Fruit fly (Drosophila melanogaster) whole organism, embryonic: ENCODE measurements around the gene CG3337.

ENCODE experiments used
- Asciz ChIP-seq: fragments of 200-800 bp; sonication (Bioruptor generic); optimal IDR thresholded peaks from 2 replicates; lab custom pipeline; 2017; ENCODE audit warnings: missing biosample characterization, mild to moderate bottlenecking, missing genetic modification characterization, missing genetic modification reagents
- B-H2 ChIP-seq: fragments of 200-800 bp; sonication (Bioruptor generic); optimal IDR thresholded peaks from 2 replicates; lab custom pipeline; 2018; ENCODE audit warnings: missing biosample characterization, mild to moderate bottlenecking, missing genetic modification characterization
- CG12769 ChIP-seq: fragments of 200-800 bp; sonication (Bioruptor generic); optimal IDR thresholded peaks from 2 replicates; lab custom pipeline; 2019; ENCODE audit warnings: missing biosample characterization, mild to moderate bottlenecking, missing genetic modification characterization, moderate library complexity
- CG13775 ChIP-seq: fragments of 200-800 bp; sonication (Bioruptor generic); optimal IDR thresholded peaks from 3 replicates; lab custom pipeline; 2017; ENCODE audit warnings: missing biosample characterization, mild to moderate bottlenecking, missing genetic modification characterization
- CG14860 ChIP-seq: fragments of 200-800 bp; sonication (Bioruptor generic); IDR thresholded peaks from 3 replicates; pipeline ENCODE4 v1.3.6; 2022; ENCODE audit warnings: missing biosample characterization, missing genetic modification characterization; ENCODE audit not compliant: partially characterized antibody
- CG15073 ChIP-seq: fragments of 200-800 bp; sonication (Bioruptor generic); optimal IDR thresholded peaks from 2 replicates; lab custom pipeline; 2016; ENCODE audit warnings: missing biosample characterization, missing genetic modification characterization
- CG15479 ChIP-seq: fragments of 200-800 bp; sonication (Bioruptor generic); optimal IDR thresholded peaks from 3 replicates; lab custom pipeline; 2019; ENCODE audit warnings: missing biosample characterization, mild to moderate bottlenecking, missing genetic modification characterization, moderate library complexity
- CG32772 ChIP-seq: fragments of 200-800 bp; sonication (Bioruptor generic); IDR thresholded peaks from 2 replicates; pipeline ENCODE4 v1.3.6; 2022; ENCODE audit warnings: missing biosample characterization, missing genetic modification characterization
- CG3281 ChIP-seq: fragments of 200-800 bp; sonication (Bioruptor generic); optimal IDR thresholded peaks from 3 replicates; lab custom pipeline; 2017; ENCODE audit warnings: missing biosample characterization, mild to moderate bottlenecking, missing genetic modification characterization
- CG4820 ChIP-seq: fragments of 200-800 bp; sonication (Bioruptor generic); optimal IDR thresholded peaks from 3 replicates; lab custom pipeline; 2016; ENCODE audit warnings: missing biosample characterization, missing genetic modification characterization
- CG7271 ChIP-seq: fragments of 200-800 bp; sonication (Bioruptor generic); optimal IDR thresholded peaks from 2 replicates; lab custom pipeline; 2018; ENCODE audit warnings: missing biosample characterization, mild to moderate bottlenecking, missing genetic modification characterization, moderate library complexity
- CG7745 ChIP-seq: fragments of 200-800 bp; sonication (Bioruptor generic); optimal IDR thresholded peaks from 2 replicates; lab custom pipeline; 2018; ENCODE audit warnings: missing biosample characterization, mild to moderate bottlenecking, missing genetic modification characterization, moderate library complexity
- CG9215 ChIP-seq: fragments of 200-800 bp; sonication (Bioruptor generic); IDR thresholded peaks from 2 replicates; pipeline ENCODE4 v1.3.6; 2022; ENCODE audit warnings: missing biosample characterization, missing genetic modification characterization
- CG9727 ChIP-seq: fragments of 200-800 bp; sonication (Bioruptor generic); optimal IDR thresholded peaks from 3 replicates; lab custom pipeline; 2017; ENCODE audit warnings: missing biosample characterization, mild to moderate bottlenecking, missing genetic modification characterization
- Dek ChIP-seq: fragments of 200-800 bp; sonication (Bioruptor generic); optimal IDR thresholded peaks from 3 replicates; lab custom pipeline; 2019; ENCODE audit warnings: missing biosample characterization, mild to moderate bottlenecking, missing genetic modification characterization, moderate library complexity
- Dref ChIP-seq: fragments of 200-800 bp; sonication (Bioruptor generic); IDR thresholded peaks from 2 replicates; pipeline ENCODE4 v1.3.6; 2022; ENCODE audit warnings: missing biosample characterization, missing genetic modification characterization
- Fer2 ChIP-seq: fragments of 200-800 bp; sonication (Bioruptor generic); optimal IDR thresholded peaks from 2 replicates; lab custom pipeline; 2018; ENCODE audit warnings: missing biosample characterization, mild to moderate bottlenecking, missing genetic modification characterization, moderate library complexity
- Fer3 ChIP-seq: fragments of 200-800 bp; sonication (Bioruptor generic); optimal IDR thresholded peaks from 2 replicates; lab custom pipeline; 2018; ENCODE audit warnings: missing biosample characterization, mild to moderate bottlenecking, missing genetic modification characterization, moderate library complexity
- HHEX ChIP-seq: fragments of 200-800 bp; sonication (Bioruptor generic); optimal IDR thresholded peaks from 3 replicates; lab custom pipeline; 2017; ENCODE audit warnings: missing biosample characterization, mild to moderate bottlenecking, missing genetic modification characterization, missing genetic modification reagents
- HLH54F ChIP-seq: fragments of 200-800 bp; sonication (Bioruptor generic); optimal IDR thresholded peaks from 3 replicates; lab custom pipeline; 2016; ENCODE audit warnings: missing biosample characterization, missing genetic modification characterization
- Hand ChIP-seq: fragments of 200-800 bp; sonication (Bioruptor generic); optimal IDR thresholded peaks from 2 replicates; lab custom pipeline; 2017; ENCODE audit warnings: mild to moderate bottlenecking, missing biosample characterization, missing genetic modification reagents, missing genetic modification characterization
- PHDP ChIP-seq: fragments of 200-800 bp; sonication (Bioruptor generic); optimal IDR thresholded peaks from 3 replicates; lab custom pipeline; 2018; ENCODE audit warnings: missing biosample characterization, mild to moderate bottlenecking, missing genetic modification characterization, moderate library complexity
- Sin3A ChIP-seq: fragments of >200 bp; optimal IDR thresholded peaks from 2 replicates; lab custom pipeline; 2018
- Sry-β ChIP-seq: fragments of 200-800 bp; sonication (Bioruptor generic); optimal IDR thresholded peaks from 2 replicates; lab custom pipeline; 2018; ENCODE audit warnings: missing biosample characterization, mild to moderate bottlenecking, missing genetic modification characterization, moderate library complexity
- Sry-δ ChIP-seq: fragments of 200-800 bp; sonication (Bioruptor generic); optimal IDR thresholded peaks from 2 replicates; lab custom pipeline; 2016; ENCODE audit warnings: missing biosample characterization, missing genetic modification characterization
- TFAM ChIP-seq: fragments of 200-800 bp; sonication (Bioruptor generic); optimal IDR thresholded peaks from 2 replicates; lab custom pipeline; 2017; ENCODE audit warnings: missing biosample characterization, missing genetic modification characterization, inconsistent platforms
- Usf ChIP-seq: fragments of 200-800 bp; sonication (Bioruptor generic); optimal IDR thresholded peaks from 2 replicates; lab custom pipeline; 2017; ENCODE audit warnings: missing genotype, missing biosample characterization, missing genetic modification characterization
- YL-1 ChIP-seq: fragments of 200-800 bp; sonication (Bioruptor generic); optimal IDR thresholded peaks from 3 replicates; lab custom pipeline; 2017; ENCODE audit warnings: missing biosample characterization, mild to moderate bottlenecking, missing genetic modification characterization
- ara ChIP-seq: fragments of 200-800 bp; sonication (Bioruptor generic); IDR thresholded peaks from 2 replicates; pipeline ENCODE4 v1.3.6; 2022; ENCODE audit warnings: missing biosample characterization, missing genetic modification characterization
- caup ChIP-seq: fragments of 200-800 bp; sonication (Bioruptor generic); optimal IDR thresholded peaks from 3 replicates; lab custom pipeline; 2017; ENCODE audit warnings: missing biosample characterization, mild to moderate bottlenecking, missing genetic modification characterization, moderate library complexity; ENCODE audit not compliant: severe bottlenecking
- crc ChIP-seq: fragments of 200-800 bp; sonication (Bioruptor generic); optimal IDR thresholded peaks from 2 replicates; lab custom pipeline; 2016; ENCODE audit warnings: missing biosample characterization, missing genetic modification characterization
- eve ChIP-seq, 2 experiments: fragments of >200 bp; optimal IDR thresholded peaks; 2 replicates each; lab custom pipeline; 2017; ENCODE audit warnings: missing biosample characterization in 2 of 2, missing genetic modification characterization in 2 of 2
- fd96Cb ChIP-seq: fragments of 200-800 bp; sonication (Bioruptor generic); optimal IDR thresholded peaks from 2 replicates; lab custom pipeline; 2018; ENCODE audit warnings: missing biosample characterization, mild to moderate bottlenecking, missing genetic modification characterization, moderate library complexity
- ftz-f1 ChIP-seq: fragments of 200-800 bp; sonication (Bioruptor generic); optimal IDR thresholded peaks from 2 replicates; lab custom pipeline; 2016; ENCODE audit warnings: missing biosample characterization, missing genetic modification characterization
- gce ChIP-seq: fragments of 200-800 bp; sonication (Bioruptor generic); IDR thresholded peaks from 3 replicates; pipeline ENCODE4 v1.3.6; 2022; ENCODE audit warnings: missing biosample characterization, missing genetic modification characterization
- gsb ChIP-seq: fragments of 200-800 bp; sonication (Bioruptor generic); IDR thresholded peaks from 2 replicates; pipeline ENCODE4 v1.3.6; 2022; ENCODE audit warnings: missing biosample characterization, missing genetic modification characterization
- gt ChIP-seq: fragments of 200-800 bp; sonication (Bioruptor generic); IDR thresholded peaks from 2 replicates; pipeline ENCODE4 v1.3.6; 2022; ENCODE audit warnings: missing biosample characterization, missing genetic modification characterization
- ken ChIP-seq: fragments of 200-800 bp; sonication (Bioruptor generic); IDR thresholded peaks from 3 replicates; pipeline ENCODE4 v1.3.6; 2022; ENCODE audit warnings: missing biosample characterization, missing genetic modification characterization
- lola ChIP-seq, 3 experiments: fragments of >200 bp in 2 of 3; fragments of 200-800 bp in 1 of 3; sonication (Bioruptor generic) in 1 of 3; optimal IDR thresholded peaks; 2 replicates each; lab custom pipeline; 2017 to 2019; ENCODE audit warnings: missing biosample characterization in 3 of 3, missing genetic modification characterization in 3 of 3, mild to moderate bottlenecking in 1 of 3, moderate library complexity in 1 of 3
- nom ChIP-seq: fragments of 200-800 bp; sonication (Bioruptor generic); optimal IDR thresholded peaks from 2 replicates; lab custom pipeline; 2017; ENCODE audit warnings: missing biosample characterization, missing genetic modification characterization, mild to moderate bottlenecking, moderate library complexity, missing genetic modification reagents
- oc ChIP-seq: fragments of 200-800 bp; sonication (Bioruptor generic); optimal IDR thresholded peaks from 2 replicates; lab custom pipeline; 2018; ENCODE audit warnings: missing biosample characterization, mild to moderate bottlenecking, missing genetic modification characterization, moderate library complexity
- pan ChIP-seq, 4 experiments: fragments of >200 bp in 3 of 4; fragments of 200-800 bp in 1 of 4; sonication (Bioruptor generic) in 1 of 4; optimal IDR thresholded peaks in 3 of 4; IDR thresholded peaks in 1 of 4; 2 replicates each; pipeline versions ENCODE4 v1.3.6 to Lab custom; 2017 to 2022; ENCODE audit warnings: missing biosample characterization in 2 of 4, missing genetic modification characterization in 2 of 4, mixed read lengths in 1 of 4
- pho ChIP-seq: fragments of 200-800 bp; sonication (Bioruptor generic); optimal IDR thresholded peaks from 2 replicates; lab custom pipeline; 2016; ENCODE audit warnings: missing biosample characterization, missing genetic modification characterization
- pzg ChIP-seq: fragments of 200-800 bp; sonication (Bioruptor generic); optimal IDR thresholded peaks from 3 replicates; lab custom pipeline; 2018; ENCODE audit warnings: missing biosample characterization, mild to moderate bottlenecking, missing genetic modification characterization, moderate library complexity
- rib ChIP-seq: fragments of 200-800 bp; sonication (Bioruptor generic); IDR thresholded peaks from 2 replicates; pipeline ENCODE4 v1.3.6; 2022; ENCODE audit warnings: missing biosample characterization, missing genetic modification characterization
- salm ChIP-seq: fragments of 200-800 bp; sonication (Bioruptor generic); optimal IDR thresholded peaks from 2 replicates; lab custom pipeline; 2018; ENCODE audit warnings: missing biosample characterization, mild to moderate bottlenecking, missing genetic modification characterization
- sens-2 ChIP-seq: fragments of 200-800 bp; sonication (Bioruptor generic); IDR thresholded peaks from 2 replicates; pipeline ENCODE4 v1.3.6; 2022; ENCODE audit warnings: missing biosample characterization, missing genetic modification characterization
- sr ChIP-seq: fragments of 200-800 bp; sonication (Bioruptor generic); IDR thresholded peaks from 3 replicates; pipeline ENCODE4 v1.3.6; 2022; ENCODE audit warnings: missing biosample characterization, missing genetic modification characterization
- tup ChIP-seq: fragments of 200-800 bp; sonication (Bioruptor generic); optimal IDR thresholded peaks from 2 replicates; lab custom pipeline; 2016; ENCODE audit warnings: missing biosample characterization, mild to moderate bottlenecking, missing genetic modification characterization, moderate library complexity
- tx ChIP-seq: fragments of 200-800 bp; sonication (Bioruptor generic); optimal IDR thresholded peaks from 2 replicates; lab custom pipeline; 2016; ENCODE audit warnings: missing biosample characterization, missing genetic modification characterization

The CG3337 gene

DNA sequence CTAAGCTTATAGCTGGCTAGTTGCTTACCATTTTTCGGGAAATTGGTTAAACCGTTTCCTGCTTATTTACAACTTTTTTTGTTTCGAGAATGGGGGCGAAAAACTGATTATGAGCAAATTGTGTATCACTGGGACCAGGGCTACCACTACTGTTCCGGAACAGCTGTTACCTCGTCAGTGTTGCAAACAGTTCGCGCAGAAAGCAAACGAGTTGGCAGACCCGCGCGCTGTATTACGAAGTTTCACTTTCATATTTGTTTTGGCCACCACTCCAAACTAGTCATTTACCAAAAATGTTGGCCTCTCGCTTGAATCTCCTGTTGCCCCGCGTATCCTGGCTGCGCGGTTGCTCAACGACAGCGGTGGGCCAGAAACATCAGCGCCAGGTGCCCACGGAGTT, 46.5 kb upstream of the CG3337 start, which contains the start of the genes AP-2sigma and Idi (continued):
- TF ChIP-seq Hand (no peak), pzg (GFP tag; lab: Kevin White, UChicago) (peak; percentile 88), Dek (no peak), CG14860 (GFP tag; lab: Robert Waterston, UW) (no peak), CG12769 (tag; lab: Kevin White, UChicago) (no peak), CG7745 (tag; lab: Kevin White, UChicago) (no peak), sens-2 (GFP tag; lab: Robert Waterston, UW) (no peak), CG4820 (GFP tag; lab: Kevin White, UChicago) (peak; percentile 1), Asciz (GFP tag; lab: Kevin White, UChicago) (no peak), Sry-δ (GFP tag; lab: Kevin White, UChicago) (peak; percentile 52), pho (GFP tag; lab: Kevin White, UChicago) (peak; percentile 6), sr (GFP tag; lab: Robert Waterston, UW) (peak; percentile 61; the same call in 2 of the 3 replicates), Sin3A (peak; percentile 44), Dref (peak; percentile 41; the same call in 1 of the 2 replicates), CG9727 (GFP tag; lab: Kevin White, UChicago) (no peak), ara (GFP tag; lab: Robert Waterston, UW) (no peak), PHDP (tag; lab: Kevin White, UChicago) (no peak), rib (GFP tag; lab: Robert Waterston, UW) (no peak), CG7271 (tag; lab: Kevin White, UChicago) (peak; percentile 3), tx (no peak), CG13775 (GFP tag; lab: Kevin White, UChicago) (peak; percentile 0), HHEX (no peak), HLH54F (GFP tag; lab: Kevin White, UChicago) (peak; percentile 10), Sry-β (peak; percentile 22), lola (GFP tag; optimal IDR thresholded peaks at IDR 0.05; lab: Kevin White, UChicago) (no peak), Fer2 (tag; lab: Kevin White, UChicago) (no peak), caup (GFP tag; lab: Kevin White, UChicago) (peak; percentile 29), gce (no peak), TFAM (GFP tag; lab: Kevin White, UChicago) (no peak), tup (GFP tag; lab: Kevin White, UChicago) (no peak), B-H2 (GFP tag; lab: Kevin White, UChicago) (peak; percentile 63), eve (GFP tag; optimal IDR thresholded peaks at IDR 0.05; lab: Kevin White, UChicago) (no peak), pan (optimal IDR thresholded peaks at IDR 0.05; lab: Kevin White, UChicago) (no peak), pan (GFP tag; optimal IDR thresholded peaks at IDR 0.05 in 1 of 2, IDR thresholded peaks at IDR 0.05 in 1 of 2) (no peak), ftz-f1 (GFP tag; lab: Kevin White, UChicago) (peak; percentile 38), CG9215 (no peak), fd96Cb (tag; lab: Kevin White, UChicago) (no peak), CG3281 (GFP tag; lab: Kevin White, UChicago) (peak; percentile 70), Fer3 (tag; lab: Kevin White, UChicago) (peak; percentile 23), Usf (GFP tag; lab: Kevin White, UChicago) (no peak), gsb (GFP tag; lab: Robert Waterston, UW) (no peak), CG32772 (GFP tag; lab: Robert Waterston, UW) (no peak), ken (0 out of 3 replicates have a peak, but pooled peaks have one; percentile 38), nom (GFP tag; lab: Kevin White, UChicago) (peak; percentile 27), crc (GFP tag; lab: Kevin White, UChicago) (no peak), CG15073 (GFP tag; lab: Kevin White, UChicago) (no peak), salm (peak; percentile 0), gt (GFP tag; lab: Robert Waterston, UW) (no peak), CG15479 (GFP tag; lab: Kevin White, UChicago) (peak; percentile 32), YL-1 (GFP tag; lab: Kevin White, UChicago) (peak; percentile 92), oc (tag; lab: Kevin White, UChicago) (peak; percentile 53)
